Worm (Caenorhabditis elegans): Measurements from ENCODE around the gene nlp-27.

The nlp-27 gene

DNA sequence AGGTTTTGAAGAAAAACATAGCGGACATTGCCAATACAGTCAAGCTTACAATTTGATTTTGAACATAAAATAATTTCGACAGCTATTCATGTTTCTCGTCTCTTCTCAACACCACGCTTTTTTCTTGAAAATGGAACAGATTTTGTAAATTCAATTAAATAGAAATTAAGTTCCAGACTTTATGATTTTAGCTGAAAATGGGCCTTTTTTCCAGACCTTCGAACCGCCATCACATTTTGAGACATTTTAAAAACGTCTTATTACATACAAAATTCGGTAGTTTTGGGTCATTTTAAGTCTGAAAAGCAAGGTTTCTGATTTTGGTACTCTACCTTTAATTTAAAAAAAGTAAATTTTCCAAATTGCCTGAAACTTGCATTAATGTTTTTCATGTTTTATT is 48.9 kb downstream of the nlp-27 start, which contains the start of gene C49G7.12:
Gene C49G7.12 (plus strand): TSS at position 301 of the 400 bp plus-strand sequence.
- TF ChIP-seq egl-27 (tag; optimal IDR thresholded peaks at IDR 0.05): no peak
- TF ChIP-seq fos-1 (tag; optimal IDR thresholded peaks at IDR 0.05): no peak
- TF ChIP-seq eor-1 (tag; optimal IDR thresholded peaks at IDR 0.05): no peak
- no peak for TF ChIP-seq unc-62 (GFP tag; optimal IDR thresholded peaks at IDR 0.05)
- TF ChIP-seq nhr-76 (tag; optimal IDR thresholded peaks at IDR 0.05): no peak
- TF ChIP-seq pqm-1 (tag; optimal IDR thresholded peaks at IDR 0.05): no peak
- no peak for TF ChIP-seq nhr-11 (tag; optimal IDR thresholded peaks at IDR 0.05)
- TF ChIP-seq tbx-2 (tag; optimal IDR thresholded peaks at IDR 0.05): no peak
- no peak for TF ChIP-seq nhr-43 (tag; optimal IDR thresholded peaks at IDR 0.05; ENCODE audit: poor library complexity, severe bottlenecking)
- no peak for TF ChIP-seq unc-39 (tag; optimal IDR thresholded peaks at IDR 0.05)
- no peak for TF ChIP-seq lsy-12 (tag; optimal IDR thresholded peaks at IDR 0.05)
- no peak for TF ChIP-seq aly-2 (tag; optimal IDR thresholded peaks at IDR 0.05)
- no peak for TF ChIP-seq mdl-1 (tag; optimal IDR thresholded peaks at IDR 0.05)
- TF ChIP-seq sea-2 (GFP tag; optimal IDR thresholded peaks at IDR 0.05): no peak
- no peak for TF ChIP-seq zag-1 (tag; optimal IDR thresholded peaks at IDR 0.05)
- no peak for TF ChIP-seq hmg-11 (tag; optimal IDR thresholded peaks at IDR 0.05)
- TF ChIP-seq snpc-4 (tag; optimal IDR thresholded peaks at IDR 0.05): no peak
- no peak for TF ChIP-seq ztf-4 (tag; optimal IDR thresholded peaks at IDR 0.05)
- no peak for TF ChIP-seq ceh-28 (tag; optimal IDR thresholded peaks at IDR 0.05)
- no peak for TF ChIP-seq egl-5 (tag; optimal IDR thresholded peaks at IDR 0.05)

DNA sequence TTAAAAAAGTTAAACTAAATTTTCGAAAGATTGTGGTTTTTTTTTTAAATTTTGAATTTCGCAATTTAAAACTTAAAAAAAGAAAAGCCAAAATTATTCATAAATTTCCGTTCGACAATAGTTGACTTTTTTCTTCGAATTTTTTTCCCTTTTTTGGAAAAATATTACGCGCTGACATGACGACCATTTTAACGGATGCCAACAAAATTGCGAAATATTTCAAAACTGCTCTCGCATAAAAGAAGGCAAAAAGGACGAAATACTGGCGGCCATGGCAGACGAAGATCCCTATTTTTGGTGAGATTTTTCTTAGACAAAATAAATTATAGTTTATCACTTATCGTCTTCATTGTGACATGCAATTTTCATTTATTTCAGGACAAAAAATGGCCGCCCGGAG is 49.4 kb downstream of the nlp-27 start:
- TF ChIP-seq ZK546.5 (tag; optimal IDR thresholded peaks at IDR 0.05) (no peak), jun-1 (tag; optimal IDR thresholded peaks at IDR 0.05) (no peak), nhr-77 (tag; optimal IDR thresholded peaks at IDR 0.05) (no peak), nhr-28 (tag; optimal IDR thresholded peaks at IDR 0.05) (no peak), nhr-67 (tag; optimal IDR thresholded peaks at IDR 0.05) (no peak), skn-1 (tag; optimal IDR thresholded peaks at IDR 0.05) (no peak), tbx-2 (tag; optimal IDR thresholded peaks at IDR 0.05) (no peak), nhr-12 (tag; optimal IDR thresholded peaks at IDR 0.05) (no peak), zag-1 (tag; optimal IDR thresholded peaks at IDR 0.05) (no peak)

Data from whole organism, L3 larva.